Fruit fly (Drosophila melanogaster) whole organism, adult: ENCODE measurements around the gene PNPase.

Experiments used
- CG11617 ChIP-seq: fragments of 200-800 bp; sonication (Bioruptor generic); optimal IDR thresholded peaks from 2 replicates; lab custom pipeline; 2017; ENCODE audit warnings: mild to moderate bottlenecking, missing biosample characterization, missing genetic modification reagents, missing genetic modification characterization
- CG12768 ChIP-seq: fragments of 200-800 bp; sonication (Bioruptor generic); optimal IDR thresholded peaks from 2 replicates; lab custom pipeline; 2017; ENCODE audit warnings: missing biosample characterization, missing genetic modification characterization, mild to moderate bottlenecking, moderate library complexity, missing genetic modification reagents
- CG14711 ChIP-seq: fragments of 200-800 bp; sonication (Bioruptor generic); optimal IDR thresholded peaks from 2 replicates; lab custom pipeline; 2018; ENCODE audit warnings: missing biosample characterization, mild to moderate bottlenecking, missing genetic modification characterization, moderate library complexity
- CG1620 ChIP-seq: fragments of 200-800 bp; sonication (Bioruptor generic); optimal IDR thresholded peaks from 2 replicates; lab custom pipeline; 2016; ENCODE audit warnings: missing biosample characterization, missing genetic modification characterization
- CG33017 ChIP-seq: fragments of 200-800 bp; sonication (Bioruptor generic); optimal IDR thresholded peaks from 2 replicates; lab custom pipeline; 2018; ENCODE audit warnings: missing biosample characterization, mild to moderate bottlenecking, missing genetic modification characterization, moderate library complexity
- CG5204 ChIP-seq: fragments of 200-800 bp; sonication (Bioruptor generic); optimal IDR thresholded peaks from 2 replicates; lab custom pipeline; 2016; ENCODE audit warnings: missing biosample characterization, missing genetic modification characterization
- CG7045 ChIP-seq: fragments of 200-800 bp; sonication (Bioruptor generic); optimal IDR thresholded peaks from 2 replicates; lab custom pipeline; 2017; ENCODE audit warnings: missing biosample characterization, mild to moderate bottlenecking, missing genetic modification characterization
- CG7101 ChIP-seq: fragments of 200-800 bp; sonication (Bioruptor generic); optimal IDR thresholded peaks from 2 replicates; lab custom pipeline; 2018; ENCODE audit warnings: missing biosample characterization, mild to moderate bottlenecking, missing genetic modification characterization, moderate library complexity
- Clk ChIP-seq: fragments of 200-800 bp; sonication (Bioruptor generic); optimal IDR thresholded peaks from 2 replicates; lab custom pipeline; 2017; ENCODE audit warnings: missing biosample characterization, missing genetic modification characterization
- Crg-1 ChIP-seq: fragments of 200-800 bp; sonication (Bioruptor generic); optimal IDR thresholded peaks from 2 replicates; lab custom pipeline; 2016; ENCODE audit warnings: missing biosample characterization, missing genetic modification characterization
- Hr96 ChIP-seq: fragments of 200-800 bp; sonication (Bioruptor generic); optimal IDR thresholded peaks from 2 replicates; lab custom pipeline; 2016; ENCODE audit warnings: missing biosample characterization, missing genetic modification characterization
- Mnt ChIP-seq: fragments of 200-800 bp; sonication (Bioruptor generic); optimal IDR thresholded peaks from 2 replicates; lab custom pipeline; 2016; ENCODE audit warnings: missing biosample characterization, mild to moderate bottlenecking, missing genetic modification characterization
- bab1 ChIP-seq: fragments of 200-800 bp; sonication (Bioruptor generic); optimal IDR thresholded peaks from 3 replicates; lab custom pipeline; 2019; ENCODE audit warnings: missing biosample characterization, mild to moderate bottlenecking, missing genetic modification characterization, moderate library complexity
- cic ChIP-seq: fragments of 200-800 bp; sonication (Bioruptor generic); optimal IDR thresholded peaks from 2 replicates; lab custom pipeline; 2017; ENCODE audit warnings: missing biosample characterization, mild to moderate bottlenecking, missing genetic modification characterization, moderate library complexity
- cnc ChIP-seq, 2 experiments: fragments of >200 bp; optimal IDR thresholded peaks; 2 replicates each; lab custom pipeline; 2017
- kay ChIP-seq: fragments of 200-800 bp; sonication (Bioruptor generic); peaks from one replicate; lab custom pipeline; 2016; ENCODE audit warnings: missing biosample characterization, missing genetic modification characterization, borderline replicate concordance
- ovo ChIP-seq: fragments of 200-800 bp; sonication (Bioruptor generic); optimal IDR thresholded peaks from 2 replicates; lab custom pipeline; 2016; ENCODE audit warnings: missing biosample characterization, missing genetic modification characterization
- pad ChIP-seq: fragments of 200-800 bp; sonication (Bioruptor generic); optimal IDR thresholded peaks from 3 replicates; lab custom pipeline; 2017; ENCODE audit warnings: missing biosample characterization, missing genetic modification characterization, mild to moderate bottlenecking, moderate library complexity, missing genetic modification reagents
- tj ChIP-seq: fragments of 200-800 bp; sonication (Bioruptor generic); optimal IDR thresholded peaks from 3 replicates; lab custom pipeline; 2017; ENCODE audit warnings: missing biosample characterization, mild to moderate bottlenecking, missing genetic modification characterization, moderate library complexity
- toe ChIP-seq: fragments of 200-800 bp; sonication (Bioruptor generic); optimal IDR thresholded peaks from 2 replicates; lab custom pipeline; 2016; ENCODE audit warnings: missing biosample characterization, missing genetic modification characterization

Gene PNPase

DNA sequence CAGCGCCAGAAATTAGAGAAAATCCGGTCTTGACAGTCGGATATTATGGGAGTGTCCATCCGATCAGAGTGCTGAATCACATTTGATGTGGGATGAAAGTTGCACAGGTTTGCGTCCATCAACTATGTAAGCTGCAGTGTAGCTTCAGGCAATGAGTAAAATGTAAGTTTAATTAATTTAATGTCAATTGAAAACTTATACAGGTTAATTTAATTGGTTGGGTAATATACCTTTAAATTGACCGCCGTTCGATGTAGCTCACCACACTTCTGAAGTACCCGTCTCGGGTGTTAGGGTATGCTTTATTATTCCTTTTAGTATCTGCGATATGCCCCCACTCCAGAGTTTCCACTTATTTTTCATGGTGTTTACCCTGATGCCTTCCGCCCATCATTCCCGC, 19.2 kb upstream of the PNPase start:
- TF ChIP-seq CG33017: no peak
- no peak for TF ChIP-seq Hr96
- no peak for TF ChIP-seq pad
- no peak for TF ChIP-seq Mnt (GFP tag; lab: Kevin White, UChicago)
- no peak for TF ChIP-seq CG1620
- no peak for TF ChIP-seq CG7045 (GFP tag; lab: Kevin White, UChicago)
- no peak for TF ChIP-seq Clk (GFP tag; lab: Kevin White, UChicago)
- TF ChIP-seq bab1 (GFP tag; lab: Kevin White, UChicago): no peak
- no peak for TF ChIP-seq CG7101
- no peak for TF ChIP-seq cic (GFP tag; lab: Kevin White, UChicago)
- no peak for TF ChIP-seq CG12768
- TF ChIP-seq toe: no peak
- TF ChIP-seq tj (GFP tag; lab: Kevin White, UChicago): no peak

DNA sequence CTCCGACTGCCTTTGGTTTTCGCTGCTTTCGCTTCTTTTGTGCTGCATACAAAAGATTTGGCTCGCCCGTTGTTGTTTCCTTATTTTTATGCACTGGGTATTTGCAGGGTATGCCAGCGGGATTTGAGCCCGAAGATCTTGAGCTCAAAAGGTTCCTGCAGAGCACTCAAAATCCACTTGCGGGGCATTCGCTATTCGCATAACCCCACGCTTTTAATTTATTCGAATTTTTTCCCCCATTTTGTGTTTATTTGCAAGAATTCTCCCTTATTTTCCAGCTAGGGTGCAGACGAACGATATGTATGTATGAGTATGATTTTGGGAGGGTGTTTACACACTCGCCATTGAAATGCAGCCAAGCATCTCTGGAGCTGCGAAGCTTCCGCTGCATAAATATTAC, 16.7 kb upstream of the PNPase start:
- TF ChIP-seq pad: no peak
- TF ChIP-seq CG14711 (tag; lab: Kevin White, UChicago): no peak
- no peak for TF ChIP-seq tj (GFP tag; lab: Kevin White, UChicago)
- no peak for TF ChIP-seq kay (GFP tag; lab: Kevin White, UChicago)
- TF ChIP-seq CG7101: no peak
- no peak for TF ChIP-seq bab1 (GFP tag; lab: Kevin White, UChicago)
- TF ChIP-seq CG33017: no peak

DNA sequence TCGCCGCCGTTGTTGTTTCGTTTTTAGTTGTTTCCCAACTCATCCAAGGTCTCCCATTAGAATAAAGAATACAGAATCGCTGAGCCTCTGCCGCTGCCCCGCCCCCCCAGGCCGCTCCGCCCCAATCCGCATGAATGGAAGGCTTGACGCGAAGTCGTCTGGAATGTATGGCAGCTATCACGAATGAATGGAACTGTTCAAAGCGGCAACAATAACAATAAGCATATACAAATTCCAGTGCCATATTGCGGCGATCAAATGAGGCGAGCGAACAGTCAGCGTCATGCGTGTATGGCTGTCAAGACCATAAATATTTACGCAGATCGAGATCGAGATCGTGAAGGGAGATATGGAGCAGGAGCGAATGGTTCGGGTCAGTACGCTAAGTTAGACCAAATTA, 15.4 kb upstream of the PNPase start:
- TF ChIP-seq CG5204 (GFP tag; lab: Kevin White, UChicago) (no peak), cic (GFP tag; lab: Kevin White, UChicago) (peak; percentile 69)

DNA sequence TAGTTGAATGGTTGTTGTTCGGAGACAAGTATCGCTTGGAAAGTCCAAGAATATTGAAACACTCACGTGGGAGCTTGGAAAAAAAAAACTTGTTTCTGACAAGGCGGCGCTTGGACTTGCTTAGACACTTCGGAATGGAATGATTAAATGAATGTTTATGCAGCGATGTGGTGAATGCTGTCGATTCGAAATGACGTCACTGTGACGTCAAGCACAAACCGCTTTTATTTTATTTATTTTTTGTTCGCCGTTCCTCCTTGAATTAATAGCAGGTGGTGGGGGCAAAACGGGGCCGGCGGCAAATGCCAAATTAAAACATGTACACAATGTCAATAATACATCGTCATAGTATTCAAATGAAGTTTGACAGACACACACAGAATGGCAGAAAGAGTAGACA, 14.3 kb upstream of the PNPase start:
- TF ChIP-seq cic (GFP tag; lab: Kevin White, UChicago): peak; percentile 11
- no peak for TF ChIP-seq CG12768

DNA sequence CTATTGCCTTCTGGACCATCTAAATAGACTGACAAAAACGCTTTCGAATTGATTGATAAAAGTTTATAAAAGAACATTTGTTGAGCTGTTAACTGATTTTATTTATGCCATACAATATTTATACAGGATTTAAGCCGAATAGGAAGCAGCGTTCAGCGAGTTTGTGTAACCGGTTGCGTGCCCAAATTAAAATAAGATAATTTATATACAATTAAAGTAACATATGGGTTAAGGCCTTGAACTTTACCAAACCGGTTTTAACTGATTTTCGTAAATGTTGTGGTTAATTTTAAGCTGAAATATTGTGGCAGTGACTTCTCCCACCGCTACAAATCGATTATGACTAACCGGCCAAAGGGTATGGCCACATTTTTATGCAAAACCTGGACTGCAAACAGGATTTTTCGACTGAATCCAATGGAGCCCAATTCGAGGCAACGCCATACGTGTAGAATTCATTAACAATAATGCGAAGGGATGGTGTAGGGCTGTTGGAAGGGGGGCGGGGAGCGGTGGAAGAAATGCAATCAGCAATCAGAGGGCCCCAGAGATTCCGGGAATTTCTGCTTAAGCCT, 4.5 kb upstream of the PNPase start:
- TF ChIP-seq tj (GFP tag; lab: Kevin White, UChicago) (no peak), Mnt (GFP tag; lab: Kevin White, UChicago) (no peak), CG5204 (GFP tag; lab: Kevin White, UChicago) (no peak), ovo (GFP tag; lab: Kevin White, UChicago) (no peak), Crg-1 (no peak), kay (GFP tag; lab: Kevin White, UChicago) (no peak), Hr96 (no peak)

dm6 chr3R:31407026-31407654, 1.9 kb upstream of the PNPase start:
- TF ChIP-seq CG5204 (GFP tag; lab: Kevin White, UChicago) (no peak), Mnt (GFP tag; lab: Kevin White, UChicago) (no peak), tj (GFP tag; lab: Kevin White, UChicago) (no peak), kay (GFP tag; lab: Kevin White, UChicago) (no peak), CG1620 (no peak), CG12768 (no peak), cic (GFP tag; lab: Kevin White, UChicago) (no peak), Crg-1 (no peak), bab1 (GFP tag; lab: Kevin White, UChicago) (no peak), CG7045 (GFP tag; lab: Kevin White, UChicago) (no peak)

- no peak for TF ChIP-seq kay (GFP tag; lab: Kevin White, UChicago)
- TF ChIP-seq Hr96: peak; percentile 85
- TF ChIP-seq bab1 (GFP tag; lab: Kevin White, UChicago): peak; percentile 98
- no peak for TF ChIP-seq cnc (optimal IDR thresholded peaks at IDR 0.05; lab: Kevin White, UChicago)
- peak; percentile 82 for TF ChIP-seq CG5204 (GFP tag; lab: Kevin White, UChicago)
- peak; percentile 51 for TF ChIP-seq tj (GFP tag; lab: Kevin White, UChicago)
- TF ChIP-seq Crg-1: peak; percentile 92
- TF ChIP-seq CG1620: peak; percentile 67
- peak; percentile 92 for TF ChIP-seq CG7045 (GFP tag; lab: Kevin White, UChicago)
- peak; percentile 99 for TF ChIP-seq CG7101
- TF ChIP-seq CG14711 (tag; lab: Kevin White, UChicago): peak; percentile 98
- TF ChIP-seq Clk (GFP tag; lab: Kevin White, UChicago): peak; percentile 33
- TF ChIP-seq pad: peak; percentile 88
- peak; percentile 99 for TF ChIP-seq CG33017
- peak; percentile 98 for TF ChIP-seq CG12768
- peak; percentile 72 for TF ChIP-seq CG11617
- TF ChIP-seq cic (GFP tag; lab: Kevin White, UChicago): peak; percentile 80
- peak; percentile 80 for TF ChIP-seq toe
- TF ChIP-seq ovo (GFP tag; lab: Kevin White, UChicago): no peak
- peak; percentile 93 for TF ChIP-seq Mnt (GFP tag; lab: Kevin White, UChicago)
These were observed 564 bp downstream of the PNPase start, which contains the start of gene Gprk2 for dm6 chr3R:31404499-31405276. Gene Gprk2 (plus strand): TSS chr3R:31405245.
